Worm (Caenorhabditis elegans): Measurements from ENCODE around the gene ceh-75.
A peak's percentile ranks its signal among the peaks of the same experiment; 100 is the strongest.

Gene ceh-75

DNA sequence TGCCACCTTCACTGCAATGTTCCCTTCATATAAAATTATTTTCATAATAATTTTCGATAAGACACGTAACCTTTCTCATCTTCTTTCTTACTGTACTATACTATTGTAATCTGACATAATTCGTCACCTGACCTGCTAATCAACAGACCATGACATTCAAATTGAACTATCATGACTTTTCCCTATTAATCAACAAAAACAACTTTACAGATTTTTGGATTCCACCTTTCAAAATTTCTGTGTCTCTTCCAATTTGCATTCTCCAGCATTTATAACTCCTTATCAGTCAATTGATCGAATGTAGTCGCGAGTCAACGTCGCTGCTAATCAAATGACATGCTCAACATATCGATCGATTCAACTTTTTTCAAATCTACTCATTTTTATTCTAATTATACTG lies 31.5 kb upstream of the ceh-75 start, which contains the start of gene fshr-1:
fshr-1 (plus strand) TSS at position 209 of the 400 bp plus-strand sequence.
- TF ChIP-seq lin-35 (GFP tag; optimal IDR thresholded peaks at IDR 0.05) (peak in 1 of 2 experiments; percentile 14), egl-27 (tag; optimal IDR thresholded peaks at IDR 0.05) (no peak), nhr-28 (tag; optimal IDR thresholded peaks at IDR 0.05) (no peak), ets-5 (GFP tag; IDR thresholded peaks at IDR 0.05) (no peak), C34B4.2 (tag; optimal IDR thresholded peaks at IDR 0.05) (no peak), swsn-7 (tag; optimal IDR thresholded peaks at IDR 0.05) (no peak), lin-13 (GFP tag; optimal IDR thresholded peaks at IDR 0.05) (no peak), sup-37 (GFP tag; optimal IDR thresholded peaks at IDR 0.05) (no peak), lsy-2 (tag; optimal IDR thresholded peaks at IDR 0.05) (no peak), lin-15B (tag; optimal IDR thresholded peaks at IDR 0.05) (no peak), elt-2 (tag; optimal IDR thresholded peaks at IDR 0.05) (peak; percentile 64), rnt-1 (tag; optimal IDR thresholded peaks at IDR 0.05) (no peak), nhr-76 (tag; optimal IDR thresholded peaks at IDR 0.05) (no peak), ceh-63 (GFP tag; optimal IDR thresholded peaks at IDR 0.05) (no peak), ceh-8 (GFP tag; optimal IDR thresholded peaks at IDR 0.05) (no peak), dsc-1 (tag; optimal IDR thresholded peaks at IDR 0.05) (no peak), sptf-1 (tag; optimal IDR thresholded peaks at IDR 0.05) (no peak), mef-2 (tag; optimal IDR thresholded peaks at IDR 0.05) (no peak), ztf-11 (tag; optimal IDR thresholded peaks at IDR 0.05) (no peak), blmp-1 (tag; optimal IDR thresholded peaks at IDR 0.05) (no peak), snpc-4 (tag; optimal IDR thresholded peaks at IDR 0.05) (no peak), lin-14 (GFP tag; optimal IDR thresholded peaks at IDR 0.05) (no peak), egl-13 (tag; optimal IDR thresholded peaks at IDR 0.05) (no peak), grh-1 (GFP tag; IDR thresholded peaks at IDR 0.05) (no peak), nhr-20 (tag; optimal IDR thresholded peaks at IDR 0.05) (peak; percentile 5), hpl-2 (GFP tag; optimal IDR thresholded peaks at IDR 0.05) (no peak)

DNA sequence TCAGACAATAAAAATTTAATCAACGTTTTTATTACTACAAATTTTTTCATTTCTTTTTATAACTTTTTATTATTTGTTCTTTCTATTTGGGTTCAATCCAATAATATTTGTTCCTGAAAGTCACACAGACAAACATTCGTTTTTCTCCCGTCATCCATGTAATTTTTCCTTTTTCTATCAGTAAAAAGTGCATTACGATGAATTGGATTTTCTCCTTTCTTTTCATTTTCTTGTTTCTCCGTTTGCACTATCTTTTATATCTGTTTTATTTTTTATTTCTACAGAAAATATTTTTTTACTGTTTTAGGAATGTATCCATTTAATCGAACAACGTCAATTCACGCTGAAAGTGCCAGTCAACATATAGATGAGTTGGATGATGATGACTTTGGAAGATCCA lies 21.9 kb upstream of the ceh-75 start, which contains the start of gene egl-47:
egl-47 (plus strand) TSS at position 301 of the 400 bp plus-strand sequence.
- TF ChIP-seq nhr-19 (GFP tag; conservative IDR thresholded peaks at IDR 0.05) (no peak), tlp-1 (tag; optimal IDR thresholded peaks at IDR 0.05) (no peak), fkh-4 (tag; optimal IDR thresholded peaks at IDR 0.05; ENCODE audit: borderline replicate concordance) (no peak), C16A3.4 (tag; optimal IDR thresholded peaks at IDR 0.05) (no peak), aly-2 (tag; optimal IDR thresholded peaks at IDR 0.05) (no peak)

DNA sequence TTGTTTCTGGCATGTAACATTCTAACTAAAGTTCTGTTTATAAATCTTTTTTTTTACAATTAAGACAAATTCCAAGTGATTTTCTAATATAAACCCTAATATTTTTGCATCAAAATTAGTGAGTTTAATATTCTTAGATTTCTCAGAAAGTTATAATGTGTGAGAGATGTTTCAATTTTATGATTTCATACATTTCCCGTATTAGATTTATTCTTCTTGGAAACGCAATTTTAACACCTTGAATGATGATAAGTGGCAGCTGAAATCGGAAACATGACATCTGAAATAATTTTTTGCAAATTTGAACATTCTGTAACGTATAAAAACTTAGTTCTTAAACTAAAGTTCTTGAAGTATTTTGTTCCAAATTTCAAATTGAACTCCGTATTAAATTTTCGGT lies 20.0 kb upstream of the ceh-75 start:
- peak; percentile 67 for TF ChIP-seq egl-13 (tag; optimal IDR thresholded peaks at IDR 0.05)
- peak; percentile 66 for TF ChIP-seq nhr-47 (tag; optimal IDR thresholded peaks at IDR 0.05)
- no peak for TF ChIP-seq dsc-1 (tag; optimal IDR thresholded peaks at IDR 0.05)
- peak; percentile 42 for TF ChIP-seq nhr-71 (tag; optimal IDR thresholded peaks at IDR 0.05)
- no peak for TF ChIP-seq zip-4 (GFP tag; optimal IDR thresholded peaks at IDR 0.05)
- TF ChIP-seq jun-1 (tag; optimal IDR thresholded peaks at IDR 0.05) = no peak
- no peak for TF ChIP-seq lin-35 (GFP tag; optimal IDR thresholded peaks at IDR 0.05)
- TF ChIP-seq hlh-4 (tag; optimal IDR thresholded peaks at IDR 0.05) = peak; percentile 94
- TF ChIP-seq elt-3 (tag; optimal IDR thresholded peaks at IDR 0.05) = no peak
- peak; percentile 43 for TF ChIP-seq fkh-8 (tag; optimal IDR thresholded peaks at IDR 0.05)
- no peak for TF ChIP-seq unc-62 (GFP tag; optimal IDR thresholded peaks at IDR 0.05)

Data from whole organism, L1 larva.